Fruit fly (Drosophila melanogaster): ENCODE measurements around the gene Saf6.
A peak's percentile ranks its signal among the peaks of the same experiment; 100 is the strongest.

Saf6 gene

DNA sequence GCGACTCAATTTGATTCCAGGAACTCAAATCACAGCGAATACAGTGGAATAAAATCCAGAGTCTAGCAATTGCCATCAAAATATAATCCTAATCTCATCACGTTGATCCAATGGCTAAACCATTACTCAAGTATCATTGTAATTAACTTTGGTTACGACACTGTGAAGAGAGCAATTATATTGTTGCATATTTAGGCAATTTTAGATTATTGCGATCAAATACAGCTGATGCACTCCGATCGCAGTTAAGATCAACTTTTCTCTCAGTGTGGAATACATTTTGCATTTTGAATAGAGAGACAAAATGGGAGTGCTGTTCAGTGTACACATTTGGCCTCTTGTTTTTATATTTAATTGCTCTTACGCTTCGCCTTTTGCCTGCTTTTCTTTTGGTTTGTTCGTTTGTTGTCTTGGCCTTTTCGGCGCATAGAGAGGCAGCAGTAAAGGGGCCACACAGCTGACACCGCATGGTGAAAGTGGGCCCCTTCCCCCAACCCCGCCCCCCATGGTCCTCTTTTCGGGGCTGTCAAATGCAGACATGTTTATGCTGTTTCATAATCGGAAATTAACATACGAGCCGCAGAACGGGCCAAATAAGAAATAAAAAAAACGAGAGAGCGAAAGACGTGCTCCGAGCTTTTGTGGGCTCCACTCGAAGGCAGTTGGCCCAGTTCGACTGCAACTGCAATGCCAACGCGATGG, 30.6 kb upstream of the Saf6 start (continued):
- TF ChIP-seq CG12391 (tag; optimal IDR thresholded peaks at IDR 0.05) = peak; percentile 55
- no peak for TF ChIP-seq CG13296 (GFP tag; optimal IDR thresholded peaks at IDR 0.05)
- TF ChIP-seq CG9932 (GFP tag; IDR thresholded peaks at IDR 0.05) = peak; percentile 48; the same call in 1 of the 2 replicates
- no peak for TF ChIP-seq CG11696 (GFP tag; IDR thresholded peaks at IDR 0.05)
- peak; percentile 74 for TF ChIP-seq CG12071 (GFP tag; optimal IDR thresholded peaks at IDR 0.05)
- no peak for TF ChIP-seq gsb (GFP tag; IDR thresholded peaks at IDR 0.05)
- TF ChIP-seq Dll (GFP tag; IDR thresholded peaks at IDR 0.05; ENCODE audit: partially characterized antibody) = no peak
- TF ChIP-seq org-1 (GFP tag; optimal IDR thresholded peaks at IDR 0.05) = peak; percentile 58
- no peak for TF ChIP-seq E2f2 (GFP tag; IDR thresholded peaks at IDR 0.05)
- TF ChIP-seq kay (GFP tag; optimal IDR thresholded peaks at IDR 0.05) = peak; percentile 15
- no peak for TF ChIP-seq exex (tag; optimal IDR thresholded peaks at IDR 0.05)
- no peak for TF ChIP-seq CG15011 (GFP tag; optimal IDR thresholded peaks at IDR 0.05)
- no peak for TF ChIP-seq fd102C (GFP tag; optimal IDR thresholded peaks at IDR 0.05)
- TF ChIP-seq CG11247 (GFP tag; IDR thresholded peaks at IDR 0.05) = no peak
- TF ChIP-seq MTF-1 (GFP tag; optimal IDR thresholded peaks at IDR 0.05; ENCODE audit: borderline replicate concordance) = no peak
- TF ChIP-seq seq (GFP tag; IDR thresholded peaks at IDR 0.05) = no peak
- TF ChIP-seq dati (GFP tag; IDR thresholded peaks at IDR 0.05) = no peak
- peak; percentile 39 for TF ChIP-seq Hmr (GFP tag; optimal IDR thresholded peaks at IDR 0.05)
- TF ChIP-seq NK7.1 (GFP tag; optimal IDR thresholded peaks at IDR 0.05) = no peak
- peak; percentile 11 for TF ChIP-seq CG8290 (GFP tag; optimal IDR thresholded peaks at IDR 0.05)
- TF ChIP-seq CG8290 (tag; optimal IDR thresholded peaks at IDR 0.05) = peak in 1 of 2 experiments; percentile 72
- peak; percentile 85 for TF ChIP-seq Sox102F (GFP tag; optimal IDR thresholded peaks at IDR 0.05)
- TF ChIP-seq ac (GFP tag; optimal IDR thresholded peaks at IDR 0.05) = no peak
- peak; percentile 38 for TF ChIP-seq CG1602 (GFP tag; optimal IDR thresholded peaks at IDR 0.05)
- peak; percentile 84 for TF ChIP-seq CG11504 (tag; optimal IDR thresholded peaks at IDR 0.05)
- peak; percentile 71 for TF ChIP-seq unpg (GFP tag; optimal IDR thresholded peaks at IDR 0.05)
- TF ChIP-seq aop (GFP tag; IDR thresholded peaks at IDR 0.05) = 0 out of 2 replicates have a peak, but pooled peaks have one; percentile 38
- peak in 1 of 3 experiments; percentile 95 for TF ChIP-seq Stat92E (GFP tag; optimal IDR thresholded peaks at IDR 0.05)
- TF ChIP-seq tna (GFP tag; IDR thresholded peaks at IDR 0.05; ENCODE audit: partially characterized antibody) = no peak
- no peak for TF ChIP-seq Doc3 (GFP tag; IDR thresholded peaks at IDR 0.05; ENCODE audit: partially characterized antibody)
- TF ChIP-seq CG7928 (GFP tag; optimal IDR thresholded peaks at IDR 0.05) = no peak
- peak; percentile 20 for TF ChIP-seq CG10654 (GFP tag; optimal IDR thresholded peaks at IDR 0.05)
- no peak for TF ChIP-seq Kr (GFP tag; optimal IDR thresholded peaks at IDR 0.05)
- TF ChIP-seq CG10321 (GFP tag; IDR thresholded peaks at IDR 0.05) = no peak
- peak; percentile 52 for TF ChIP-seq ewg (GFP tag; optimal IDR thresholded peaks at IDR 0.05)
- no peak for TF ChIP-seq CG7987 (GFP tag; optimal IDR thresholded peaks at IDR 0.05)
- TF ChIP-seq tx (GFP tag; optimal IDR thresholded peaks at IDR 0.05) = peak; percentile 33
- no peak for TF ChIP-seq gce (GFP tag; IDR thresholded peaks at IDR 0.05)
- peak; percentile 43; the same call in 1 of the 3 replicates for TF ChIP-seq dysf (GFP tag; IDR thresholded peaks at IDR 0.05)
- TF ChIP-seq CG6683 (GFP tag; optimal IDR thresholded peaks at IDR 0.05) = no peak
- peak; percentile 38 for TF ChIP-seq run (tag; optimal IDR thresholded peaks at IDR 0.05)
- TF ChIP-seq cad (GFP tag; optimal IDR thresholded peaks at IDR 0.05) = no peak
- TF ChIP-seq Spps (tag; optimal IDR thresholded peaks at IDR 0.05) = no peak
- no peak for TF ChIP-seq Nf-YA (GFP tag; IDR thresholded peaks at IDR 0.05)
- TF ChIP-seq pita (GFP tag; optimal IDR thresholded peaks at IDR 0.05) = no peak
- TF ChIP-seq Antp (GFP tag; optimal IDR thresholded peaks at IDR 0.05) = peak; percentile 62
- peak; percentile 43; the same call in 1 of the 2 replicates for TF ChIP-seq Rfx (GFP tag; IDR thresholded peaks at IDR 0.05)
- TF ChIP-seq Fer1 (GFP tag; optimal IDR thresholded peaks at IDR 0.05) = peak; percentile 22
- TF ChIP-seq Atf6 (GFP tag; IDR thresholded peaks at IDR 0.05) = no peak
- no peak for TF ChIP-seq Dref (GFP tag; IDR thresholded peaks at IDR 0.05)
